Fruit fly (Drosophila melanogaster) S2 (cell line): ENCODE results near the gene snk.

ENCODE experiments used
- CG8478 ChIP-seq: fragments of >200 bp; optimal IDR thresholded peaks from 2 replicates; lab custom pipeline; 2018
- CTCF ChIP-seq, 2 experiments: fragments of >200 bp; optimal IDR thresholded peaks; 2 replicates each; lab custom pipeline; 2018

DNA sequence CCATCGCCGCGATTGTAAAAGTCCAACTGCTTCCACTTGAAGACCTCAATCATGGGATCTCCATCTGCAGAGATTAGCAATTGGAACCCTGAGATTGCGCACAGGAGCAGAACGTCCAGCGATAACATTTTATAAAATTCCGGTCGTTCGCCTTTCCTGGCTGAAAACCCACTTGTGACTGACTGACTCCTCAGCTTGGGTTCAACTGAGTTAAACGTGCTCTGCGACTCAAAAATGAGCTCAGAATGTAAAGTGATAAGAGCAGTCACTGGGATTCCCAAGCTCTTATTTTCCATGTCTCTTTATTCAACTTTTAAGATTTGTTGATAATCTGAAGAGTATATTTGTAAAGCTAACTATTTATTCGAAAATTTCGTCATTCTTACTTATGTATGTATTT is 49.6 kb downstream of the snk start, which contains the start of gene yellow-f:
- no peak for TF ChIP-seq CG8478 (lab: Kevin White, UChicago)
- TF ChIP-seq CTCF (optimal IDR thresholded peaks at IDR 0.05; lab: Kevin White, UChicago): no peak
